Fruit fly (Drosophila melanogaster): ENCODE measurements around the gene mrt.
A peak's percentile ranks its signal among the peaks of the same experiment; 100 is the strongest.

mrt gene

dm6 chr3R:27253136-27253920 lies 29.1 kb downstream of the mrt start, which contains the start of gene pll (continued):
- TF ChIP-seq CG2889 (GFP tag; IDR thresholded peaks at IDR 0.05) = peak; percentile 84
- peak; percentile 83 for TF ChIP-seq Rx (GFP tag; IDR thresholded peaks at IDR 0.05)
- peak; percentile 69 for TF ChIP-seq oc (tag; optimal IDR thresholded peaks at IDR 0.05)
- TF ChIP-seq bsh (GFP tag; optimal IDR thresholded peaks at IDR 0.05) = peak in 1 of 2 experiments; percentile 84
- peak; percentile 32 for TF ChIP-seq CG1647 (GFP tag; optimal IDR thresholded peaks at IDR 0.05)
- TF ChIP-seq gfzf (GFP tag; optimal IDR thresholded peaks at IDR 0.05) = peak; percentile 94
- TF ChIP-seq br (optimal IDR thresholded peaks at IDR 0.05) = no peak
- TF ChIP-seq ap (GFP tag; IDR thresholded peaks at IDR 0.05) = peak; percentile 58
- TF ChIP-seq nmo (GFP tag; optimal IDR thresholded peaks at IDR 0.05) = peak; percentile 89
- TF ChIP-seq fd102C (GFP tag; optimal IDR thresholded peaks at IDR 0.05) = no peak
- peak; percentile 82 for TF ChIP-seq Sry-δ (GFP tag; optimal IDR thresholded peaks at IDR 0.05)
- peak; percentile 82 for TF ChIP-seq H15 (GFP tag; IDR thresholded peaks at IDR 0.05)
- TF ChIP-seq Dp (GFP tag; optimal IDR thresholded peaks at IDR 0.05) = peak; percentile 46
- 0 out of 2 replicates have a peak, but pooled peaks have one; percentile 27 for TF ChIP-seq dan (GFP tag; IDR thresholded peaks at IDR 0.05)
- TF ChIP-seq CG13296 (GFP tag; optimal IDR thresholded peaks at IDR 0.05) = no peak
- peak; percentile 32 for TF ChIP-seq Antp (GFP tag; optimal IDR thresholded peaks at IDR 0.05)
- TF ChIP-seq NC2α (GFP tag; optimal IDR thresholded peaks at IDR 0.05) = no peak
- no peak for TF ChIP-seq CG7963 (GFP tag; IDR thresholded peaks at IDR 0.05; ENCODE audit: partially characterized antibody)
- TF ChIP-seq Oli (tag; optimal IDR thresholded peaks at IDR 0.05) = peak; percentile 62
- TF ChIP-seq sug (tag; optimal IDR thresholded peaks at IDR 0.05) = peak; percentile 56
- peak; percentile 90 for TF ChIP-seq CG11247 (GFP tag; IDR thresholded peaks at IDR 0.05)
- peak; percentile 81 for TF ChIP-seq Bteb2 (GFP tag; optimal IDR thresholded peaks at IDR 0.05)
- TF ChIP-seq Fer3 (tag; optimal IDR thresholded peaks at IDR 0.05) = peak; percentile 87
- TF ChIP-seq Sox100B (GFP tag; optimal IDR thresholded peaks at IDR 0.05) = no peak
- peak in 1 of 3 experiments; percentile 55 for TF ChIP-seq lola (GFP tag; optimal IDR thresholded peaks at IDR 0.05)
- peak; percentile 90 for TF ChIP-seq Drgx (GFP tag; IDR thresholded peaks at IDR 0.05)
- peak; percentile 42 for TF ChIP-seq twi (tag; optimal IDR thresholded peaks at IDR 0.05)
- TF ChIP-seq p53 (GFP tag; optimal IDR thresholded peaks at IDR 0.05) = peak; percentile 78
- peak; percentile 70 for TF ChIP-seq Max (GFP tag; optimal IDR thresholded peaks at IDR 0.05)
- no peak for TF ChIP-seq CG4360 (GFP tag; IDR thresholded peaks at IDR 0.05)
- TF ChIP-seq B-H2 (GFP tag; optimal IDR thresholded peaks at IDR 0.05) = no peak
- peak; percentile 70 for TF ChIP-seq Ssrp (tag; optimal IDR thresholded peaks at IDR 0.05)
- TF ChIP-seq Stat92E (GFP tag; optimal IDR thresholded peaks at IDR 0.05) = peak in 1 of 3 experiments; percentile 64
- no peak for TF ChIP-seq CG12071 (GFP tag; optimal IDR thresholded peaks at IDR 0.05)
- peak; percentile 91 for TF ChIP-seq Sin3A (optimal IDR thresholded peaks at IDR 0.05)
- peak; percentile 84 for TF ChIP-seq CG13424 (tag; optimal IDR thresholded peaks at IDR 0.05)
- peak; percentile 18 for TF ChIP-seq D (optimal IDR thresholded peaks at IDR 0.05)
- peak; percentile 46 for TF ChIP-seq D (GFP tag; optimal IDR thresholded peaks at IDR 0.05)
- TF ChIP-seq CG15073 (GFP tag; optimal IDR thresholded peaks at IDR 0.05) = no peak
- TF ChIP-seq Dfd (GFP tag; optimal IDR thresholded peaks at IDR 0.05) = no peak
- peak in 1 of 2 experiments; percentile 44 for TF ChIP-seq tll (GFP tag; optimal IDR thresholded peaks at IDR 0.05)
- no peak for TF ChIP-seq ac (GFP tag; optimal IDR thresholded peaks at IDR 0.05)
- peak; percentile 78 for TF ChIP-seq Dek (tag; optimal IDR thresholded peaks at IDR 0.05)
- peak; percentile 93 for TF ChIP-seq pzg (GFP tag; optimal IDR thresholded peaks at IDR 0.05)
- TF ChIP-seq CG17829 (tag; optimal IDR thresholded peaks at IDR 0.05) = peak; percentile 91
- TF ChIP-seq CG17912 (GFP tag; optimal IDR thresholded peaks at IDR 0.05) = no peak
- peak; percentile 76 for TF ChIP-seq ERR (GFP tag; optimal IDR thresholded peaks at IDR 0.05)
- peak; percentile 27 for TF ChIP-seq Atf-2 (GFP tag; optimal IDR thresholded peaks at IDR 0.05)
- peak; percentile 86 for TF ChIP-seq Chrac-16 (GFP tag; optimal IDR thresholded peaks at IDR 0.05)
